Worm (Caenorhabditis elegans) whole organism, L1 larva: ENCODE results near the gene srbc-26.

Experiments used
- F16B12.6 ChIP-seq: fragments of 150-350 bp; optimal IDR thresholded peaks from 2 replicates; lab custom pipeline; 2014; ENCODE audit warnings: missing biosample characterization, missing genetic modification characterization
- alr-1 ChIP-seq: fragments of 200-800 bp; sonication (Bioruptor generic); optimal IDR thresholded peaks from 2 replicates; lab custom pipeline; 2018; ENCODE audit warnings: borderline replicate concordance, mild to moderate bottlenecking, missing genetic modification characterization, missing compliant biosample characterization
- aly-2 ChIP-seq: fragments of 150-350 bp; optimal IDR thresholded peaks from 2 replicates; lab custom pipeline; 2014; ENCODE audit warnings: missing biosample characterization, missing genetic modification characterization
- ceh-63 ChIP-seq: fragments of 200-800 bp; sonication (Bioruptor generic); optimal IDR thresholded peaks from 2 replicates; lab custom pipeline; 2018; ENCODE audit warnings: mild to moderate bottlenecking, missing genetic modification characterization, missing compliant biosample characterization
- ceh-8 ChIP-seq: fragments of 200-800 bp; sonication (Bioruptor generic); optimal IDR thresholded peaks from 2 replicates; lab custom pipeline; 2018; ENCODE audit warnings: mild to moderate bottlenecking, missing genetic modification characterization, moderate library complexity, missing compliant biosample characterization
- dpl-1 ChIP-seq, 3 experiments: fragments of 150-350 bp in 2 of 3; sonication (generic microtip) in 1 of 3; optimal IDR thresholded peaks; 2 replicates each; lab custom pipeline; 2014 to 2017; ENCODE audit warnings: missing biosample characterization in 3 of 3, missing genetic modification characterization in 3 of 3, missing genetic modification reagents in 3 of 3
- egl-27 ChIP-seq, 2 experiments: fragments of 150-350 bp in 1 of 2; sonication (generic microtip); optimal IDR thresholded peaks; 3 replicates each; lab custom pipeline; 2017 to 2018; ENCODE audit warnings: missing biosample characterization in 2 of 2, missing genetic modification characterization in 2 of 2, missing genetic modification reagents in 2 of 2
- elt-2 ChIP-seq: sonication (generic microtip); optimal IDR thresholded peaks from 2 replicates; lab custom pipeline; 2016; ENCODE audit warnings: missing genetic modification characterization, mild to moderate bottlenecking, inconsistent platforms, missing compliant biosample characterization, missing genetic modification reagents
- elt-3 ChIP-seq, 6 experiments: fragments of 150-350 bp in 1 of 6; sonication (generic microtip); optimal IDR thresholded peaks; 2 replicates each; lab custom pipeline; 2017 to 2018; ENCODE audit warnings: missing biosample characterization in 6 of 6, missing genetic modification characterization in 6 of 6, inconsistent platforms in 1 of 6
- fos-1 ChIP-seq: fragments of 150-350 bp; optimal IDR thresholded peaks from 2 replicates; lab custom pipeline; 2014; ENCODE audit warnings: missing biosample characterization, missing genetic modification characterization
- hlh-4 ChIP-seq: sonication (generic microtip); optimal IDR thresholded peaks from 2 replicates; lab custom pipeline; 2016; ENCODE audit warnings: mild to moderate bottlenecking, missing genetic modification characterization, missing compliant biosample characterization
- lin-14 ChIP-seq: fragments of 200-800 bp; sonication (Bioruptor generic); optimal IDR thresholded peaks from 2 replicates; lab custom pipeline; 2018; ENCODE audit warnings: mild to moderate bottlenecking, missing genetic modification characterization, moderate library complexity, missing compliant biosample characterization
- lin-35 ChIP-seq, 2 experiments: fragments of 150-350 bp; optimal IDR thresholded peaks; 2 replicates each; lab custom pipeline; 2014; ENCODE audit warnings: missing biosample characterization in 2 of 2, missing genetic modification characterization in 2 of 2, missing genetic modification reagents in 2 of 2
- lin-39 ChIP-seq: fragments of 150-350 bp; optimal IDR thresholded peaks from 2 replicates; lab custom pipeline; 2014; ENCODE audit warnings: missing biosample characterization, missing genetic modification reagents, missing genetic modification characterization
- mef-2 ChIP-seq: fragments of 150-350 bp; optimal IDR thresholded peaks from 2 replicates; lab custom pipeline; 2014; ENCODE audit warnings: missing biosample characterization, missing genetic modification characterization
- mep-1 ChIP-seq: fragments of 150-350 bp; optimal IDR thresholded peaks from 2 replicates; lab custom pipeline; 2014; ENCODE audit warnings: missing biosample characterization, missing genetic modification characterization
- nhr-12 ChIP-seq: sonication (generic microtip); optimal IDR thresholded peaks from 2 replicates; lab custom pipeline; 2017; ENCODE audit warnings: missing biosample characterization, missing genetic modification characterization
- nhr-19 ChIP-seq: fragments of 200-800 bp; sonication (Bioruptor generic); conservative IDR thresholded peaks from 2 replicates; pipeline ENCODE4 v1.3.6; 2022; ENCODE audit warnings: missing genetic modification characterization, missing compliant biosample characterization
- nhr-20 ChIP-seq: sonication (generic microtip); optimal IDR thresholded peaks from 2 replicates; lab custom pipeline; 2016; ENCODE audit warnings: mild to moderate bottlenecking, missing genetic modification characterization, missing compliant biosample characterization
- nhr-237 ChIP-seq: fragments of 150-350 bp; optimal IDR thresholded peaks from 2 replicates; lab custom pipeline; 2014; ENCODE audit warnings: missing biosample characterization, missing genetic modification characterization
- nhr-28 ChIP-seq: fragments of 150-350 bp; optimal IDR thresholded peaks from 2 replicates; lab custom pipeline; 2014; ENCODE audit warnings: missing biosample characterization, missing genetic modification characterization
- nhr-47 ChIP-seq: sonication (generic microtip); optimal IDR thresholded peaks from 2 replicates; lab custom pipeline; 2016; ENCODE audit warnings: mild to moderate bottlenecking, missing genetic modification characterization, moderate library complexity, missing compliant biosample characterization
- nhr-76 ChIP-seq: sonication (generic microtip); optimal IDR thresholded peaks from 2 replicates; lab custom pipeline; 2017; ENCODE audit warnings: missing biosample characterization, missing genetic modification characterization
- nhr-84 ChIP-seq: sonication (generic microtip); optimal IDR thresholded peaks from 2 replicates; lab custom pipeline; 2017; ENCODE audit warnings: missing biosample characterization, missing genetic modification characterization
- nhr-85 ChIP-seq: sonication (generic microtip); peaks from one replicate; lab custom pipeline; 2016; ENCODE audit warnings: missing genetic modification characterization, inconsistent platforms, missing compliant biosample characterization
- pax-3 ChIP-seq: fragments of 200-800 bp; sonication (Bioruptor generic); optimal IDR thresholded peaks from 2 replicates; lab custom pipeline; 2018; ENCODE audit warnings: mild to moderate bottlenecking, missing genetic modification characterization, moderate library complexity, missing compliant biosample characterization
- pqm-1 ChIP-seq: sonication (generic microtip); optimal IDR thresholded peaks from 3 replicates; lab custom pipeline; 2017; ENCODE audit warnings: missing biosample characterization, missing genetic modification characterization
- snpc-4 ChIP-seq: fragments of 150-350 bp; optimal IDR thresholded peaks from 2 replicates; lab custom pipeline; 2014; ENCODE audit warnings: missing biosample characterization, missing genetic modification characterization
- snu-23 ChIP-seq: sonication (generic microtip); optimal IDR thresholded peaks from 2 replicates; lab custom pipeline; 2016; ENCODE audit warnings: missing genetic modification characterization, missing compliant biosample characterization
- sox-4 ChIP-seq: sonication (generic microtip); optimal IDR thresholded peaks from 2 replicates; lab custom pipeline; 2016; ENCODE audit warnings: missing genetic modification characterization, missing compliant biosample characterization
- tbx-2 ChIP-seq: sonication (generic microtip); optimal IDR thresholded peaks from 2 replicates; lab custom pipeline; 2016; ENCODE audit warnings: missing genetic modification characterization, missing compliant biosample characterization
- tlp-1 ChIP-seq: fragments of 150-350 bp; optimal IDR thresholded peaks from 2 replicates; lab custom pipeline; 2014; ENCODE audit warnings: missing biosample characterization, missing genetic modification characterization
- unc-30 ChIP-seq: sonication (generic microtip); optimal IDR thresholded peaks from 2 replicates; lab custom pipeline; 2017; ENCODE audit warnings: missing biosample characterization, missing genetic modification characterization
- unc-86 ChIP-seq: sonication (generic microtip); optimal IDR thresholded peaks from 2 replicates; lab custom pipeline; 2016; ENCODE audit warnings: missing genetic modification characterization, missing compliant biosample characterization
- vab-15 ChIP-seq: sonication (generic microtip); optimal IDR thresholded peaks from 2 replicates; lab custom pipeline; 2017; ENCODE audit warnings: missing genotype, mild to moderate bottlenecking, missing genetic modification characterization, missing compliant biosample characterization
- zip-4 ChIP-seq: fragments of 200-800 bp; sonication (Bioruptor generic); optimal IDR thresholded peaks from 2 replicates; lab custom pipeline; 2018; ENCODE audit warnings: mild to moderate bottlenecking, missing genetic modification characterization, moderate library complexity, missing compliant biosample characterization

Gene srbc-26

ce11 chrV:17177967-17178366 is 6.3 kb downstream of the srbc-26 start, which contains the start of gene srsx-1:
Gene srsx-1 (minus strand): TSS chrV:17178067.
- no peak for TF ChIP-seq pqm-1 (tag; lab: Kevin White, UChicago)
- no peak for TF ChIP-seq fos-1
- no peak for TF ChIP-seq nhr-237 (tag; lab: Kevin White, UChicago)
- TF ChIP-seq ceh-8 (GFP tag; lab: Kevin White, UChicago), result no peak
- TF ChIP-seq unc-86, result no peak
- no peak for TF ChIP-seq lin-35 (GFP tag; optimal IDR thresholded peaks at IDR 0.05; lab: Kevin White, UChicago)
- TF ChIP-seq nhr-76 (tag; lab: Kevin White, UChicago), result no peak
- no peak for TF ChIP-seq elt-2 (tag; lab: Kevin White, UChicago)
- no peak for TF ChIP-seq tlp-1 (tag; lab: Kevin White, UChicago)
- TF ChIP-seq elt-3 (tag; optimal IDR thresholded peaks at IDR 0.05; lab: Kevin White, UChicago), result no peak
- TF ChIP-seq nhr-85 (tag; lab: Kevin White, UChicago), result no peak
- no peak for TF ChIP-seq snu-23
- no peak for TF ChIP-seq F16B12.6 (tag; lab: Kevin White, UChicago)
- TF ChIP-seq zip-4 (GFP tag; lab: Kevin White, UChicago), result no peak
- no peak for TF ChIP-seq sox-4 (tag; lab: Kevin White, UChicago)
- no peak for TF ChIP-seq nhr-19 (GFP tag; lab: Robert Waterston, UW)

DNA sequence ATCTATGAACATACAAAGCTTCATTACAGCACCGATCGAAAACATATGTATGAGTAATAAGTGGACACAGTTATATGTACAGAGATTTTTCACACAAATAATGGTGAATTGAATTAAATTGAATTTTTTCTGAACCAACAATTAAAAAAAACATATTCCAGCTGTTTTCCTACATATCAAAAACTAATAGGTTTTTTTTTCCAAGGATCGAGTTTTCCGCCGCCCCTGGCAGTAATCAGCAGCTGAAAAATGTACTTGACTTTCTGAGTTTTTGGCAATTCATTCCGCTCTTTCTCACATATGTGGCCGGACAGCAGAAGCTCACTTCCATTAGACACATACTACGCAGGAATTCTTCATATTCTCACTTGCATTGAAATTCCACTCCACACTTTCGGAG is 6.8 kb downstream of the srbc-26 start, which contains the start of gene srh-174:
Gene srh-174, plus strand, starts transcription at position 301 of the 400 bp plus-strand sequence.
- TF ChIP-seq hlh-4 (tag; lab: Kevin White, UChicago) (peak; percentile 45), ceh-63 (no peak)

DNA sequence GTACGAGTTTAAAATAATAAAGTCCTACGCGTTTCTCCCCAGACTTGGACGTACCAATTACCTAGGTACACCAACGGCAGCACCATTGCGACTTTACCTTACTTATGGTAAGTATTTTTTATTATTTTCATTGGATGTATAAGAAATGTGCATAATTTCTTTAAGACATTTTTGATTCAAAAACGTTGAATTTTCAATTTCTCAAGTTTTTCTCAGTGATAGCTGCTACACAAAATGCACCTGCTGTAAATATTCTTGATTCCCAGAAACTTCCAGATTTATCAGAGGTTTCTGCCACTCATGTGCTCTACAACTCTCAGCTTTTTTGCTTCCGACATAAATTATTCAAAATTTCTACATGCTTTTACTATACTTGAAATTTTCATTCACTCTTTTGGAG is 10.4 kb downstream of the srbc-26 start, which contains the start of gene srh-159:
Gene srh-159, plus strand, starts transcription at position 301 of the 400 bp plus-strand sequence.
- no peak for TF ChIP-seq nhr-84 (tag; lab: Kevin White, UChicago)
- no peak for TF ChIP-seq nhr-20 (tag; lab: Kevin White, UChicago)
- TF ChIP-seq nhr-28 (tag; lab: Kevin White, UChicago), result no peak
- no peak for TF ChIP-seq ceh-8 (GFP tag; lab: Kevin White, UChicago)
- TF ChIP-seq hlh-4 (tag; lab: Kevin White, UChicago), result peak; percentile 90
- no peak for TF ChIP-seq pax-3 (tag; lab: Kevin White, UChicago)
- no peak for TF ChIP-seq aly-2 (tag; lab: Kevin White, UChicago)

DNA sequence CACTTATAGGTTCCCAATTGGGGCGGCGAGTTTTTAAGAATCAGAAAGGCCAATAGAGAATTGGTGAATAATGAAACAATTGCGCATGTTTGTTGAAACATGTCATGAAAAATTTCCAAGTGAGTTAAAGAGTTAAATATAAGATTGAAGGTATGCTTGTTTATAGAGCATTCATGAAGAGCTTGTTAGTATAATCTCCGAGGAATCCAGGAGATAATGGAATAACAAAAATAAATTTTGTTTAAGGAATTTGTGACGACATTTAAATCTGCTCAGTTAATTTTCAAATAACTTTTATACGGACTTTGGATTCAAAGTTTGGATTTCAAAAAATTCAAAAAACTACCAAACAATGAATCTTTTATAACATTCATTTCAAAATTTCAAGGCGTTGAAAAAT is 18.7 kb downstream of the srbc-26 start, which contains the start of gene str-199:
Gene str-199, minus strand, starts transcription at position 101 of the 400 bp plus-strand sequence.
- TF ChIP-seq pqm-1 (tag; lab: Kevin White, UChicago) (no peak), vab-15 (tag; lab: Kevin White, UChicago) (no peak), mep-1 (tag; lab: Kevin White, UChicago) (no peak)

DNA sequence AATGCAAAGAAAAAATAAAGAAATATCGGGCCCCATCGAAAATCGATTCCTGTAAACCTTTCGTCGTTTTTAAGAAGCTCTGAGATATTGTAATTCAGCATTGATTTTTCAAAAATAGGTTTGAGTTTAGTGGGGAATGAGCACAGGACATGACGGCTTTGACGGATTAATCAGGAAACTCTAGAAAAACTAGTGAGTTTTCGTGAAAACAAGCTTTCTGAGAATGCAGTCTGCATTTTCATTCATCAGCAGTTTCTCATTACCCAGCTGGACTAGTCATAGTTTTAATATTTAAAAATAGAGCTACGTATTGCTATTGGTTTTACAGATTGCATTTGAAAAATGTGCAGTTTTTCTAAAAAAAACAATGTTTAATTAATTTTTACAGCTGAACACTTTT is 20.6 kb downstream of the srbc-26 start, which contains the start of gene srz-47:
Gene srz-47, minus strand, starts transcription at position 101 of the 400 bp plus-strand sequence.
- TF ChIP-seq lin-14, result no peak
- TF ChIP-seq hlh-4 (tag; lab: Kevin White, UChicago), result peak; percentile 29
- TF ChIP-seq, all 84 proteins: peak for 1

- TF ChIP-seq alr-1 (tag; lab: Kevin White, UChicago), result no peak
- no peak for TF ChIP-seq dpl-1 (GFP tag; optimal IDR thresholded peaks at IDR 0.05; lab: Kevin White, UChicago)
Measured at ce11 chrV:17198926-17199325, 27.3 kb downstream of the srbc-26 start, which contains the start of gene srz-96. Gene srz-96 (plus strand): TSS chrV:17199226.

DNA sequence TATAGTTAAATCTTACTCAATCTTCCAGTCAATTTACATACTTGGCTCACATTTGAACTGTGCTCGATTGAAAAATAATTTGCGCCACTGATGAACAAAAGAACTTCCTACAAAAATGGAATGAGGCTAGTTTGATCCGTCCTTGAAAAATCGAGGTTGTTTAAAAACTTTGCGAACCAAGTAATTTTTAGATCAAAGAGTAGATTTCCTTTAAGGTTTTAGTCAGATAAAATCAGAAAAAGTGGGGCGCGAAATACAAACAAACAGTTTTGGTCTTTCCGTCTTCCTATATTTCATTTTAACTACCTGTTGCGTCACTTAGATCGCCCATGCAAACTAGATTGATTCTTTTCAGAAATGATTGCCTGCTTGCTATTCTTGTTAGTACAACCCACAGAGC is 30.2 kb downstream of the srbc-26 start, which contains the start of gene Y68A4A.10:
Gene Y68A4A.10, plus strand, starts transcription at position 301 of the 400 bp plus-strand sequence.
- TF ChIP-seq unc-30 (no peak), ceh-8 (GFP tag; lab: Kevin White, UChicago) (no peak), pqm-1 (tag; lab: Kevin White, UChicago) (no peak), ceh-63 (no peak), egl-27 (tag; optimal IDR thresholded peaks at IDR 0.05; lab: Kevin White, UChicago) (no peak), nhr-47 (tag; lab: Kevin White, UChicago) (no peak), vab-15 (tag; lab: Kevin White, UChicago) (no peak), snpc-4 (no peak), mef-2 (tag; lab: Kevin White, UChicago) (no peak), tbx-2 (no peak), lin-39 (tag; lab: Kevin White, UChicago) (no peak), nhr-12 (tag; lab: Kevin White, UChicago) (no peak), alr-1 (tag; lab: Kevin White, UChicago) (no peak)
- TF ChIP-seq, all 84 proteins: peak for 0
